Fruit fly (Drosophila melanogaster) whole organism, embryonic: ENCODE results near the gene dysf.

Source experiments
- Antp ChIP-seq: fragments of 200-800 bp; sonication (Bioruptor generic); optimal IDR thresholded peaks from 3 replicates; lab custom pipeline; 2016; ENCODE audit warnings: missing biosample characterization, missing genetic modification characterization
- CG10543 ChIP-seq: fragments of 200-800 bp; sonication (Bioruptor generic); optimal IDR thresholded peaks from 3 replicates; lab custom pipeline; 2017; ENCODE audit warnings: missing biosample characterization, mild to moderate bottlenecking, missing genetic modification characterization, moderate library complexity
- CG11398 ChIP-seq: fragments of 200-800 bp; sonication (Bioruptor generic); optimal IDR thresholded peaks from 2 replicates; lab custom pipeline; 2016; ENCODE audit warnings: missing biosample characterization, missing genetic modification characterization
- CG11504 ChIP-seq: fragments of 200-800 bp; sonication (Bioruptor generic); optimal IDR thresholded peaks from 3 replicates; lab custom pipeline; 2019; ENCODE audit warnings: missing biosample characterization, mild to moderate bottlenecking, missing genetic modification characterization, moderate library complexity
- CG11560 ChIP-seq: fragments of 200-800 bp; sonication (Bioruptor generic); IDR thresholded peaks from 3 replicates; pipeline ENCODE4 v1.3.6; 2022; ENCODE audit warnings: missing biosample characterization, missing genetic modification characterization
- CG11723 ChIP-seq: fragments of 200-800 bp; sonication (Bioruptor generic); optimal IDR thresholded peaks from 2 replicates; lab custom pipeline; 2017; ENCODE audit warnings: missing biosample characterization, mild to moderate bottlenecking, missing genetic modification characterization
- CG12391 ChIP-seq: fragments of 200-800 bp; sonication (Bioruptor generic); optimal IDR thresholded peaks from 3 replicates; lab custom pipeline; 2018; ENCODE audit warnings: missing biosample characterization, mild to moderate bottlenecking, missing genetic modification characterization, moderate library complexity
- CG13775 ChIP-seq: fragments of 200-800 bp; sonication (Bioruptor generic); optimal IDR thresholded peaks from 3 replicates; lab custom pipeline; 2017; ENCODE audit warnings: missing biosample characterization, mild to moderate bottlenecking, missing genetic modification characterization
- CG14860 ChIP-seq: fragments of 200-800 bp; sonication (Bioruptor generic); IDR thresholded peaks from 3 replicates; pipeline ENCODE4 v1.3.6; 2022; ENCODE audit warnings: missing biosample characterization, missing genetic modification characterization; ENCODE audit not compliant: partially characterized antibody
- CG14965 ChIP-seq: fragments of 200-800 bp; sonication (Bioruptor generic); optimal IDR thresholded peaks from 2 replicates; lab custom pipeline; 2016; ENCODE audit warnings: missing biosample characterization, missing genetic modification characterization, borderline replicate concordance
- CG15269 ChIP-seq: fragments of 200-800 bp; sonication (Bioruptor generic); optimal IDR thresholded peaks from 2 replicates; lab custom pipeline; 2018; ENCODE audit warnings: missing biosample characterization, mild to moderate bottlenecking, missing genetic modification characterization, moderate library complexity
- CG16815 ChIP-seq: fragments of 200-800 bp; sonication (Bioruptor generic); optimal IDR thresholded peaks from 3 replicates; lab custom pipeline; 2017; ENCODE audit warnings: missing biosample characterization, mild to moderate bottlenecking, missing genetic modification characterization
- CG17328 ChIP-seq: fragments of 200-800 bp; sonication (Bioruptor generic); IDR thresholded peaks from 2 replicates; pipeline ENCODE4 v1.3.6; 2022; ENCODE audit warnings: missing biosample characterization, missing genetic modification characterization
- CG1792 ChIP-seq: fragments of 200-800 bp; sonication (Bioruptor generic); optimal IDR thresholded peaks from 2 replicates; lab custom pipeline; 2016; ENCODE audit warnings: missing biosample characterization, missing genetic modification characterization
- CG2202 ChIP-seq: fragments of 200-800 bp; sonication (Bioruptor generic); optimal IDR thresholded peaks from 2 replicates; lab custom pipeline; 2018; ENCODE audit warnings: missing biosample characterization, mild to moderate bottlenecking, missing genetic modification characterization
- CG30020 ChIP-seq: fragments of 200-800 bp; optimal IDR thresholded peaks from 2 replicates; lab custom pipeline; 2019; ENCODE audit warnings: missing biosample characterization, mild to moderate bottlenecking, missing genetic modification characterization, moderate library complexity
- CG3065 ChIP-seq: fragments of 200-800 bp; sonication (Bioruptor generic); optimal IDR thresholded peaks from 2 replicates; lab custom pipeline; 2016; ENCODE audit warnings: missing biosample characterization, missing genetic modification characterization
- CG31441 ChIP-seq: fragments of 200-800 bp; sonication (Bioruptor generic); IDR thresholded peaks from 2 replicates; pipeline ENCODE4 v1.3.6; 2022; ENCODE audit warnings: missing biosample characterization, missing genetic modification characterization
- CG5180 ChIP-seq: fragments of 200-800 bp; sonication (Bioruptor generic); optimal IDR thresholded peaks from 3 replicates; lab custom pipeline; 2017; ENCODE audit warnings: missing biosample characterization, missing genetic modification characterization, mild to moderate bottlenecking, moderate library complexity, missing genetic modification reagents
- CG5953 ChIP-seq: fragments of 200-800 bp; sonication (Bioruptor generic); IDR thresholded peaks from 2 replicates; pipeline ENCODE4 v1.3.6; 2022; ENCODE audit warnings: missing biosample characterization, missing genetic modification characterization
- CG7928 ChIP-seq: fragments of 200-800 bp; sonication (Bioruptor generic); optimal IDR thresholded peaks from 2 replicates; lab custom pipeline; 2017; ENCODE audit warnings: missing biosample characterization, mild to moderate bottlenecking, missing genetic modification characterization
- CG8478 ChIP-seq: fragments of >200 bp; optimal IDR thresholded peaks from 2 replicates; lab custom pipeline; 2018
- CG8765 ChIP-seq: fragments of 200-800 bp; sonication (Bioruptor generic); IDR thresholded peaks from 2 replicates; pipeline ENCODE4 v1.3.6; 2022; ENCODE audit warnings: missing biosample characterization, missing genetic modification characterization
- CG8944 ChIP-seq: fragments of 200-800 bp; sonication (Bioruptor generic); optimal IDR thresholded peaks from 3 replicates; lab custom pipeline; 2016; ENCODE audit warnings: missing biosample characterization, missing genetic modification characterization
- Dip2 ChIP-seq: fragments of 200-800 bp; sonication (Bioruptor generic); IDR thresholded peaks from 2 replicates; pipeline ENCODE4 v1.3.6; 2022; ENCODE audit warnings: missing biosample characterization, missing genetic modification characterization
- H15 ChIP-seq: fragments of 200-800 bp; sonication (Bioruptor generic); IDR thresholded peaks from 3 replicates; pipeline ENCODE4 v1.3.6; 2022; ENCODE audit warnings: missing biosample characterization, missing genetic modification characterization
- HHEX ChIP-seq: fragments of 200-800 bp; sonication (Bioruptor generic); optimal IDR thresholded peaks from 3 replicates; lab custom pipeline; 2017; ENCODE audit warnings: missing biosample characterization, mild to moderate bottlenecking, missing genetic modification characterization, missing genetic modification reagents
- Hr3 ChIP-seq: fragments of 200-800 bp; sonication (Bioruptor generic); optimal IDR thresholded peaks from 3 replicates; lab custom pipeline; 2016; ENCODE audit warnings: missing biosample characterization, missing genetic modification characterization
- Hr39 ChIP-seq: fragments of >200 bp; optimal IDR thresholded peaks from 2 replicates; lab custom pipeline; 2017
- MBD-R2 ChIP-seq: fragments of 200-800 bp; sonication (Bioruptor generic); IDR thresholded peaks from 2 replicates; pipeline ENCODE4 v1.3.6; 2022; ENCODE audit warnings: missing biosample characterization, missing genetic modification characterization
- NFAT ChIP-seq: fragments of 200-800 bp; sonication (Bioruptor generic); IDR thresholded peaks from 2 replicates; pipeline ENCODE4 v1.3.6; 2022; ENCODE audit warnings: missing biosample characterization, missing genetic modification characterization
- Scr ChIP-seq: fragments of 200-800 bp; sonication (Bioruptor generic); IDR thresholded peaks from 2 replicates; pipeline ENCODE4 v1.3.6; 2022; ENCODE audit warnings: missing biosample characterization, missing genetic modification characterization; ENCODE audit not compliant: partially characterized antibody
- Six4 ChIP-seq: fragments of 200-800 bp; sonication (Bioruptor generic); optimal IDR thresholded peaks from 2 replicates; lab custom pipeline; 2016; ENCODE audit warnings: missing biosample characterization, missing genetic modification characterization
- Vsx1 ChIP-seq: fragments of 200-800 bp; sonication (Bioruptor generic); optimal IDR thresholded peaks from 2 replicates; lab custom pipeline; 2017; ENCODE audit warnings: missing biosample characterization, mild to moderate bottlenecking, missing genetic modification characterization, missing genetic modification reagents
- btn ChIP-seq: fragments of 200-800 bp; sonication (Bioruptor generic); optimal IDR thresholded peaks from 2 replicates; lab custom pipeline; 2016; ENCODE audit warnings: missing biosample characterization, missing genetic modification characterization
- fru ChIP-seq: fragments of >200 bp; optimal IDR thresholded peaks from 2 replicates; lab custom pipeline; 2017
- gce ChIP-seq: fragments of 200-800 bp; sonication (Bioruptor generic); IDR thresholded peaks from 3 replicates; pipeline ENCODE4 v1.3.6; 2022; ENCODE audit warnings: missing biosample characterization, missing genetic modification characterization
- gcm2 ChIP-seq: fragments of 200-800 bp; sonication (Bioruptor generic); optimal IDR thresholded peaks from 2 replicates; lab custom pipeline; 2016; ENCODE audit warnings: missing biosample characterization, missing genetic modification characterization
- gt ChIP-seq: fragments of 200-800 bp; sonication (Bioruptor generic); IDR thresholded peaks from 2 replicates; pipeline ENCODE4 v1.3.6; 2022; ENCODE audit warnings: missing biosample characterization, missing genetic modification characterization
- hbn ChIP-seq: fragments of 200-800 bp; sonication (Bioruptor generic); IDR thresholded peaks from 2 replicates; pipeline ENCODE4 v1.3.6; 2022; ENCODE audit warnings: missing biosample characterization, missing genetic modification characterization; ENCODE audit not compliant: partially characterized antibody
- kni ChIP-seq: fragments of 200-800 bp; sonication (Bioruptor generic); optimal IDR thresholded peaks from 3 replicates; lab custom pipeline; 2017; ENCODE audit warnings: mild to moderate bottlenecking, missing biosample characterization, missing genetic modification reagents, missing genetic modification characterization
- knrl ChIP-seq: fragments of 200-800 bp; sonication (Bioruptor generic); IDR thresholded peaks from 3 replicates; pipeline ENCODE4 v1.3.6; 2022; ENCODE audit warnings: missing biosample characterization, missing genetic modification characterization; ENCODE audit not compliant: partially characterized antibody
- nerfin-2 ChIP-seq: fragments of 200-800 bp; sonication (Bioruptor generic); IDR thresholded peaks from 2 replicates; pipeline ENCODE4 v1.3.6; 2022; ENCODE audit warnings: missing biosample characterization, missing genetic modification characterization; ENCODE audit not compliant: partially characterized antibody
- oc ChIP-seq: fragments of 200-800 bp; sonication (Bioruptor generic); optimal IDR thresholded peaks from 2 replicates; lab custom pipeline; 2018; ENCODE audit warnings: missing biosample characterization, mild to moderate bottlenecking, missing genetic modification characterization, moderate library complexity
- peb ChIP-seq: fragments of 200-800 bp; sonication (Bioruptor generic); IDR thresholded peaks from 2 replicates; pipeline ENCODE4 v1.3.6; 2022; ENCODE audit warnings: missing biosample characterization, missing genetic modification characterization
- pita ChIP-seq: fragments of 200-800 bp; sonication (Bioruptor generic); optimal IDR thresholded peaks from 2 replicates; lab custom pipeline; 2017; ENCODE audit warnings: missing biosample characterization, mild to moderate bottlenecking, missing genetic modification characterization
- row ChIP-seq: fragments of 200-800 bp; sonication (Bioruptor generic); IDR thresholded peaks from 3 replicates; pipeline ENCODE4 v1.3.6; 2022; ENCODE audit warnings: missing biosample characterization, missing genetic modification characterization
- sens ChIP-seq: fragments of 200-800 bp; sonication (Bioruptor generic); peaks from one replicate; lab custom pipeline; 2016; ENCODE audit warnings: missing biosample characterization, missing genetic modification characterization
- stwl ChIP-seq: fragments of 200-800 bp; sonication (Bioruptor generic); optimal IDR thresholded peaks from 3 replicates; lab custom pipeline; 2018; ENCODE audit warnings: missing biosample characterization, mild to moderate bottlenecking, missing genetic modification characterization, moderate library complexity
- tio ChIP-seq: fragments of 200-800 bp; sonication (Bioruptor generic); optimal IDR thresholded peaks from 2 replicates; lab custom pipeline; 2017; ENCODE audit warnings: missing biosample characterization, missing genetic modification characterization, inconsistent platforms
- wor ChIP-seq: fragments of 200-800 bp; sonication (Bioruptor generic); IDR thresholded peaks from 2 replicates; pipeline ENCODE4 v1.3.6; 2022; ENCODE audit warnings: missing biosample characterization, missing genetic modification characterization

dysf gene

DNA sequence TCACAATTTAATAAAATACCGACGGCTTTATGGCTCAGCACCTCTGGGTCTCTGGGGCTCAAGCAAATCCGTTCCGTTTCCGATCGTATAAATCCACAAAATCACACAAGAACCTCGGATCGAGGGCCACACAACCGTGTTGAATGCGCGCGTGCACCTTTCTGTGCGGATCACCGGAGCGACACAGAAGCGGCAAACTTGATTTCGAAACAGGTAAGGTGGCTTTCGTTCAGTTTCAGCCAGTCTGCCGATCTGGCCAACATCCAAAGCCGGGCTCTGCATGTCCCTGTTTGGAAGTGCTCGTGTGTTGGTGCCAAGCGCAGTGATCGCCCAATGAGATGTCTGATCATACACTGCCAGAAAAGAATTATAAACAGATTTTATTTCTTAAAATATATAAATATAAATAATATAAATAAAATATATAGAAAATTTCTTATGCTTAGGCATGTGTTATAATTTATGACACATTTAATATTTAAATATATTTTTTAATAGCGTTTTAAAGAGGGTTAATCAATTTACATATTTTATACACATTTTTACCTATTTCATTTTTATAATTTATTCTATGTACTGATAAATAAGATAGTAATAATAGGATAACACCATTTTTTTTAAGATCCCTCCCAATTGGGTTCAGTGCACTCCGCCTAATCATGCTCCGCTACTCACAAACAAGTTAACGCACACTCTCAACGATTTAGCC, at the start of gene dysf (continued):
- TF ChIP-seq CG8765 (GFP tag; lab: Robert Waterston, UW) = no peak
- TF ChIP-seq CG17328 (GFP tag; lab: Robert Waterston, UW) = peak; percentile 40; the same call in 1 of the 2 replicates
- no peak for TF ChIP-seq CG2202 (tag; lab: Kevin White, UChicago)
- TF ChIP-seq CG12391 (tag; lab: Kevin White, UChicago) = peak; percentile 77
- no peak for TF ChIP-seq CG8478 (lab: Kevin White, UChicago)
- TF ChIP-seq CG3065 (GFP tag; lab: Kevin White, UChicago) = no peak
- no peak for TF ChIP-seq kni (GFP tag; lab: Kevin White, UChicago)
- peak; percentile 70 for TF ChIP-seq CG15269 (tag; lab: Kevin White, UChicago)
- TF ChIP-seq peb (GFP tag; lab: Robert Waterston, UW) = peak; percentile 22; the same call in 1 of the 2 replicates
- TF ChIP-seq CG31441 = peak; percentile 90
- no peak for TF ChIP-seq CG10543 (GFP tag; lab: Kevin White, UChicago)
- TF ChIP-seq CG30020 = no peak
- no peak for TF ChIP-seq CG11723 (GFP tag; lab: Kevin White, UChicago)
- TF ChIP-seq gce = no peak
- no peak for TF ChIP-seq CG8944 (GFP tag; lab: Kevin White, UChicago)
- TF ChIP-seq gcm2 = no peak
- TF ChIP-seq oc (tag; lab: Kevin White, UChicago) = no peak
- TF ChIP-seq Six4 = peak; percentile 55
- TF ChIP-seq CG11504 (tag; lab: Kevin White, UChicago) = peak; percentile 86
- peak; percentile 46 for TF ChIP-seq CG16815 (GFP tag; lab: Kevin White, UChicago)
- TF ChIP-seq CG5953 (GFP tag; lab: Robert Waterston, UW) = no peak
- TF ChIP-seq tio (GFP tag; lab: Kevin White, UChicago) = peak; percentile 22
- TF ChIP-seq Vsx1 = no peak
- TF ChIP-seq gt (GFP tag; lab: Robert Waterston, UW) = no peak
- TF ChIP-seq CG11398 (GFP tag; lab: Kevin White, UChicago) = no peak
- no peak for TF ChIP-seq CG14860 (GFP tag; lab: Robert Waterston, UW)
- peak; percentile 71 for TF ChIP-seq CG13775 (GFP tag; lab: Kevin White, UChicago)
- TF ChIP-seq MBD-R2 (GFP tag; lab: Robert Waterston, UW) = no peak
- no peak for TF ChIP-seq CG14965 (GFP tag; lab: Kevin White, UChicago)
- TF ChIP-seq Scr (GFP tag; lab: Robert Waterston, UW) = no peak
- no peak for TF ChIP-seq Antp
- TF ChIP-seq nerfin-2 (GFP tag; lab: Robert Waterston, UW) = no peak
- no peak for TF ChIP-seq knrl (GFP tag; lab: Robert Waterston, UW)
- 0 out of 3 replicates have a peak, but pooled peaks have one; percentile 32 for TF ChIP-seq H15 (GFP tag; lab: Robert Waterston, UW)
- TF ChIP-seq row (GFP tag; lab: Robert Waterston, UW) = peak; percentile 68; the same call in 2 of the 3 replicates
- no peak for TF ChIP-seq Hr39 (lab: Kevin White, UChicago)
- peak; percentile 30; the same call in 1 of the 2 replicates for TF ChIP-seq wor (GFP tag; lab: Robert Waterston, UW)
- no peak for TF ChIP-seq Dip2 (GFP tag; lab: Robert Waterston, UW)
- TF ChIP-seq Hr3 (GFP tag; lab: Kevin White, UChicago) = peak; percentile 77
- TF ChIP-seq stwl = no peak
- TF ChIP-seq CG1792 (GFP tag; lab: Kevin White, UChicago) = no peak
- no peak for TF ChIP-seq fru (lab: Kevin White, UChicago)
- TF ChIP-seq hbn (GFP tag; lab: Robert Waterston, UW) = no peak
- TF ChIP-seq HHEX (GFP tag; lab: Kevin White, UChicago) = peak; percentile 54
- TF ChIP-seq NFAT (GFP tag; lab: Robert Waterston, UW) = no peak
- TF ChIP-seq CG5180 (GFP tag; lab: Kevin White, UChicago) = no peak
- no peak for TF ChIP-seq pita (GFP tag; lab: Kevin White, UChicago)
- no peak for TF ChIP-seq sens (GFP tag; lab: Kevin White, UChicago)
- TF ChIP-seq btn (GFP tag; lab: Kevin White, UChicago) = no peak
- TF ChIP-seq CG7928 (GFP tag; lab: Kevin White, UChicago) = no peak
- TF ChIP-seq CG11560 (tag; lab: Robert Waterston, UW) = no peak
